Fruit fly (Drosophila melanogaster) whole organism, embryonic: ENCODE data around the gene CG13996.

Experiments
- Antp ChIP-seq: fragments of 200-800 bp; sonication (Bioruptor generic); optimal IDR thresholded peaks from 3 replicates; lab custom pipeline; 2016; ENCODE audit warnings: missing biosample characterization, missing genetic modification characterization
- Asciz ChIP-seq: fragments of 200-800 bp; sonication (Bioruptor generic); optimal IDR thresholded peaks from 2 replicates; lab custom pipeline; 2017; ENCODE audit warnings: missing biosample characterization, mild to moderate bottlenecking, missing genetic modification characterization, missing genetic modification reagents
- Atf-2 ChIP-seq: fragments of 200-800 bp; sonication (Bioruptor generic); optimal IDR thresholded peaks from 2 replicates; lab custom pipeline; 2016; ENCODE audit warnings: missing biosample characterization, missing genetic modification characterization
- Atf3 ChIP-seq: fragments of 200-800 bp; sonication (Bioruptor generic); optimal IDR thresholded peaks from 3 replicates; lab custom pipeline; 2016; ENCODE audit warnings: missing biosample characterization, missing genetic modification characterization
- CG10209 ChIP-seq: fragments of 200-800 bp; sonication (Bioruptor generic); optimal IDR thresholded peaks from 3 replicates; lab custom pipeline; 2017; ENCODE audit warnings: missing biosample characterization, mild to moderate bottlenecking, missing genetic modification characterization, missing genetic modification reagents
- CG10366 ChIP-seq: fragments of 200-800 bp; sonication (Bioruptor generic); IDR thresholded peaks from 2 replicates; pipeline ENCODE4 v1.3.6; 2022; ENCODE audit warnings: missing biosample characterization, missing genetic modification characterization
- CG10654 ChIP-seq: fragments of 200-800 bp; sonication (Bioruptor generic); optimal IDR thresholded peaks from 2 replicates; lab custom pipeline; 2016; ENCODE audit warnings: missing biosample characterization, missing genetic modification characterization
- CG12769 ChIP-seq: fragments of 200-800 bp; sonication (Bioruptor generic); optimal IDR thresholded peaks from 2 replicates; lab custom pipeline; 2019; ENCODE audit warnings: missing biosample characterization, mild to moderate bottlenecking, missing genetic modification characterization, moderate library complexity
- CG12942 ChIP-seq: fragments of 200-800 bp; sonication (Bioruptor generic); optimal IDR thresholded peaks from 3 replicates; lab custom pipeline; 2016; ENCODE audit warnings: missing biosample characterization, missing genetic modification characterization
- CG13123 ChIP-seq: fragments of 200-800 bp; sonication (Bioruptor generic); optimal IDR thresholded peaks from 2 replicates; lab custom pipeline; 2016; ENCODE audit warnings: missing biosample characterization, missing genetic modification characterization
- CG15073 ChIP-seq: fragments of 200-800 bp; sonication (Bioruptor generic); optimal IDR thresholded peaks from 2 replicates; lab custom pipeline; 2016; ENCODE audit warnings: missing biosample characterization, missing genetic modification characterization
- CG15479 ChIP-seq: fragments of 200-800 bp; sonication (Bioruptor generic); optimal IDR thresholded peaks from 3 replicates; lab custom pipeline; 2019; ENCODE audit warnings: missing biosample characterization, mild to moderate bottlenecking, missing genetic modification characterization, moderate library complexity
- CG15601 ChIP-seq: fragments of 200-800 bp; sonication (Bioruptor generic); optimal IDR thresholded peaks from 3 replicates; lab custom pipeline; 2019; ENCODE audit warnings: missing biosample characterization, mild to moderate bottlenecking, missing genetic modification characterization, moderate library complexity
- CG17568 ChIP-seq: fragments of 200-800 bp; sonication (Bioruptor generic); optimal IDR thresholded peaks from 2 replicates; lab custom pipeline; 2018; ENCODE audit warnings: missing biosample characterization, mild to moderate bottlenecking, missing genetic modification characterization, moderate library complexity
- CG1792 ChIP-seq: fragments of 200-800 bp; sonication (Bioruptor generic); optimal IDR thresholded peaks from 2 replicates; lab custom pipeline; 2016; ENCODE audit warnings: missing biosample characterization, missing genetic modification characterization
- CG18764 ChIP-seq: fragments of 200-800 bp; sonication (Bioruptor generic); optimal IDR thresholded peaks from 3 replicates; lab custom pipeline; 2016; ENCODE audit warnings: missing biosample characterization, missing genetic modification characterization
- CG3281 ChIP-seq: fragments of 200-800 bp; sonication (Bioruptor generic); optimal IDR thresholded peaks from 3 replicates; lab custom pipeline; 2017; ENCODE audit warnings: missing biosample characterization, mild to moderate bottlenecking, missing genetic modification characterization
- CG3407 ChIP-seq: fragments of 200-800 bp; sonication (Bioruptor generic); optimal IDR thresholded peaks from 2 replicates; lab custom pipeline; 2018; ENCODE audit warnings: missing biosample characterization, mild to moderate bottlenecking, missing genetic modification characterization
- CG3838 ChIP-seq: fragments of 200-800 bp; sonication (Bioruptor generic); optimal IDR thresholded peaks from 3 replicates; lab custom pipeline; 2016; ENCODE audit warnings: missing biosample characterization, missing genetic modification characterization
- CG4730 ChIP-seq: fragments of 200-800 bp; sonication (Bioruptor generic); IDR thresholded peaks from 2 replicates; pipeline ENCODE4 v1.3.6; 2022; ENCODE audit warnings: missing biosample characterization, missing genetic modification characterization
- CG6254 ChIP-seq: fragments of 200-800 bp; sonication (Bioruptor generic); optimal IDR thresholded peaks from 3 replicates; lab custom pipeline; 2017; ENCODE audit warnings: mild to moderate bottlenecking, missing biosample characterization, missing genetic modification reagents, missing genetic modification characterization
- CG6654 ChIP-seq: fragments of 200-800 bp; sonication (Bioruptor generic); optimal IDR thresholded peaks from 2 replicates; lab custom pipeline; 2017; ENCODE audit warnings: missing biosample characterization, mild to moderate bottlenecking, missing genetic modification characterization
- CG9215 ChIP-seq: fragments of 200-800 bp; sonication (Bioruptor generic); IDR thresholded peaks from 2 replicates; pipeline ENCODE4 v1.3.6; 2022; ENCODE audit warnings: missing biosample characterization, missing genetic modification characterization
- CoRest ChIP-seq: fragments of 200-800 bp; sonication (Bioruptor generic); optimal IDR thresholded peaks from 3 replicates; lab custom pipeline; 2018; ENCODE audit warnings: missing biosample characterization, mild to moderate bottlenecking, missing genetic modification characterization, moderate library complexity
- Dll ChIP-seq: fragments of 200-800 bp; sonication (Bioruptor generic); IDR thresholded peaks from 4 replicates; pipeline ENCODE4 v1.3.6; 2022; ENCODE audit warnings: missing biosample characterization, missing genetic modification characterization; ENCODE audit not compliant: partially characterized antibody
- HLH3B ChIP-seq: fragments of 200-800 bp; sonication (Bioruptor generic); IDR thresholded peaks from 2 replicates; pipeline ENCODE4 v1.3.6; 2022; ENCODE audit warnings: missing biosample characterization, missing genetic modification characterization
- HLH54F ChIP-seq: fragments of 200-800 bp; sonication (Bioruptor generic); optimal IDR thresholded peaks from 3 replicates; lab custom pipeline; 2016; ENCODE audit warnings: missing biosample characterization, missing genetic modification characterization
- Lhr ChIP-seq: fragments of 200-800 bp; sonication (Bioruptor generic); optimal IDR thresholded peaks from 3 replicates; lab custom pipeline; 2017; ENCODE audit warnings: mild to moderate bottlenecking, missing biosample characterization, missing genetic modification reagents, missing genetic modification characterization
- Lim3 ChIP-seq: fragments of 200-800 bp; sonication (Bioruptor generic); IDR thresholded peaks from 2 replicates; pipeline ENCODE4 v1.3.6; 2022; ENCODE audit warnings: missing biosample characterization, missing genetic modification characterization
- Med ChIP-seq: fragments of 200-800 bp; sonication (Bioruptor generic); peaks from one replicate; lab custom pipeline; 2016; ENCODE audit warnings: missing biosample characterization, missing genetic modification characterization, mild to moderate bottlenecking, inconsistent platforms, moderate library complexity
- Oli ChIP-seq: fragments of 200-800 bp; sonication (Bioruptor generic); optimal IDR thresholded peaks from 2 replicates; lab custom pipeline; 2018; ENCODE audit warnings: missing biosample characterization, mild to moderate bottlenecking, missing genetic modification characterization, moderate library complexity
- PHDP ChIP-seq: fragments of 200-800 bp; sonication (Bioruptor generic); optimal IDR thresholded peaks from 3 replicates; lab custom pipeline; 2018; ENCODE audit warnings: missing biosample characterization, mild to moderate bottlenecking, missing genetic modification characterization, moderate library complexity
- Rfx ChIP-seq: fragments of 200-800 bp; sonication (Bioruptor generic); IDR thresholded peaks from 2 replicates; pipeline ENCODE4 v1.3.6; 2022; ENCODE audit warnings: missing biosample characterization, missing genetic modification characterization
- Vsx1 ChIP-seq: fragments of 200-800 bp; sonication (Bioruptor generic); optimal IDR thresholded peaks from 2 replicates; lab custom pipeline; 2017; ENCODE audit warnings: missing biosample characterization, mild to moderate bottlenecking, missing genetic modification characterization, missing genetic modification reagents
- ato ChIP-seq: fragments of 200-800 bp; sonication (Bioruptor generic); IDR thresholded peaks from 2 replicates; pipeline ENCODE4 v1.3.6; 2022; ENCODE audit warnings: missing biosample characterization, missing genetic modification characterization; ENCODE audit not compliant: partially characterized antibody
- bab2 ChIP-seq: fragments of 200-800 bp; sonication (Bioruptor generic); optimal IDR thresholded peaks from 2 replicates; lab custom pipeline; 2016; ENCODE audit warnings: missing biosample characterization, missing genetic modification characterization
- cas ChIP-seq: fragments of 200-800 bp; sonication (Bioruptor generic); IDR thresholded peaks from 2 replicates; pipeline ENCODE4 v1.3.6; 2022; ENCODE audit warnings: missing biosample characterization, missing genetic modification characterization
- dati ChIP-seq: fragments of 200-800 bp; sonication (Bioruptor generic); IDR thresholded peaks from 2 replicates; pipeline ENCODE4 v1.3.6; 2022; ENCODE audit warnings: missing biosample characterization, missing genetic modification characterization
- disco-r ChIP-seq: fragments of 200-800 bp; sonication (Bioruptor generic); optimal IDR thresholded peaks from 2 replicates; lab custom pipeline; 2016; ENCODE audit warnings: missing biosample characterization, missing genetic modification characterization
- h ChIP-seq: fragments of >200 bp; optimal IDR thresholded peaks from 2 replicates; lab custom pipeline; 2017
- hbn ChIP-seq: fragments of 200-800 bp; sonication (Bioruptor generic); IDR thresholded peaks from 2 replicates; pipeline ENCODE4 v1.3.6; 2022; ENCODE audit warnings: missing biosample characterization, missing genetic modification characterization; ENCODE audit not compliant: partially characterized antibody
- knrl ChIP-seq: fragments of 200-800 bp; sonication (Bioruptor generic); IDR thresholded peaks from 3 replicates; pipeline ENCODE4 v1.3.6; 2022; ENCODE audit warnings: missing biosample characterization, missing genetic modification characterization; ENCODE audit not compliant: partially characterized antibody
- lab ChIP-seq: fragments of 200-800 bp; sonication (Bioruptor generic); optimal IDR thresholded peaks from 3 replicates; lab custom pipeline; 2017; ENCODE audit warnings: missing biosample characterization, missing genetic modification characterization, mild to moderate bottlenecking, moderate library complexity, missing genetic modification reagents
- maf-S ChIP-seq: fragments of 200-800 bp; sonication (Bioruptor generic); optimal IDR thresholded peaks from 2 replicates; lab custom pipeline; 2016; ENCODE audit warnings: missing biosample characterization, missing genetic modification characterization
- mirr ChIP-seq: fragments of 200-800 bp; sonication (Bioruptor generic); optimal IDR thresholded peaks from 3 replicates; lab custom pipeline; 2018; ENCODE audit warnings: missing biosample characterization, mild to moderate bottlenecking, missing genetic modification characterization
- pnt ChIP-seq: fragments of 200-800 bp; sonication (Bioruptor generic); optimal IDR thresholded peaks from 3 replicates; lab custom pipeline; 2016; ENCODE audit warnings: missing biosample characterization, missing genetic modification characterization
- rib ChIP-seq: fragments of 200-800 bp; sonication (Bioruptor generic); IDR thresholded peaks from 2 replicates; pipeline ENCODE4 v1.3.6; 2022; ENCODE audit warnings: missing biosample characterization, missing genetic modification characterization
- sd ChIP-seq: fragments of 200-800 bp; sonication (Bioruptor generic); optimal IDR thresholded peaks from 3 replicates; lab custom pipeline; 2018; ENCODE audit warnings: missing biosample characterization, mild to moderate bottlenecking, missing genetic modification characterization, moderate library complexity
- sens ChIP-seq: fragments of 200-800 bp; sonication (Bioruptor generic); peaks from one replicate; lab custom pipeline; 2016; ENCODE audit warnings: missing biosample characterization, missing genetic modification characterization
- sqz ChIP-seq: fragments of 200-800 bp; sonication (Bioruptor generic); optimal IDR thresholded peaks from 3 replicates; lab custom pipeline; 2018; ENCODE audit warnings: missing biosample characterization, mild to moderate bottlenecking, missing genetic modification characterization
- trh ChIP-seq: fragments of 200-800 bp; sonication (Bioruptor generic); optimal IDR thresholded peaks from 2 replicates; lab custom pipeline; 2016; ENCODE audit warnings: missing biosample characterization, missing genetic modification characterization
- zen ChIP-seq: fragments of 200-800 bp; sonication (Bioruptor generic); optimal IDR thresholded peaks from 3 replicates; lab custom pipeline; 2018; ENCODE audit warnings: missing biosample characterization, mild to moderate bottlenecking, missing genetic modification characterization, moderate library complexity

Gene CG13996

DNA sequence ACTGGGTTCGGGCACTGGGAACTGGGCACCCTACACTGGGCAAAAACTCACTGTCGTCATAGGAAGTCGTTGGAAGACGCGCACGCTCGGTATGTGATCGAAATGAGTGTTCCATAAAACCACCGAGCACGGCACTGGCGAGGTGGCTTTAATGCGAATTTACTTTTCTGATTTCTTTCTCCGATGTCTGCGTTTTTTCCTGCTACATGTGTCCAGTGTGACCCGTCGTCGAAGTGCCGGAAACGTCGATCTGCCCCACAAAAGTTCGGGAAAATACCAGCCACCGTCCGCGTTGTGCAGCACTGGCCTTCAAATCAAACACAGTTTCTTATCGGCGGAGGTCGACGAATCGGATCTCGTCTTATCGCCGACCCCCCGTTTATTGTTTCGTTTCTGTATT is 21.4 kb upstream of the CG13996 start, which contains the start of gene Kdm5 (continued):
- TF ChIP-seq CG1792 (GFP tag; lab: Kevin White, UChicago) (no peak), knrl (GFP tag; lab: Robert Waterston, UW) (0 out of 3 replicates have a peak, but pooled peaks have one; percentile 12), CG4730 (no peak), sd (tag; lab: Kevin White, UChicago) (no peak), CG10209 (GFP tag; lab: Kevin White, UChicago) (no peak), hbn (GFP tag; lab: Robert Waterston, UW) (no peak), CG10366 (peak; percentile 24; the same call in 1 of the 2 replicates), Asciz (GFP tag; lab: Kevin White, UChicago) (no peak), bab2 (GFP tag; lab: Kevin White, UChicago) (no peak), Dll (GFP tag; lab: Robert Waterston, UW) (no peak), CG17568 (GFP tag; lab: Kevin White, UChicago) (no peak), CG10654 (no peak), HLH54F (peak; percentile 17), CG12942 (GFP tag; lab: Kevin White, UChicago) (no peak), CoRest (tag; lab: Kevin White, UChicago) (no peak), CG3407 (GFP tag; lab: Kevin White, UChicago) (no peak), CG3838 (no peak), Lhr (peak; percentile 60), Lim3 (no peak), CG12769 (no peak), CG15073 (GFP tag; lab: Kevin White, UChicago) (no peak), CG6254 (GFP tag; lab: Kevin White, UChicago) (no peak), ato (0 out of 2 replicates have a peak, but pooled peaks have one; percentile 51), CG3281 (GFP tag; lab: Kevin White, UChicago) (peak; percentile 51), Oli (tag; lab: Kevin White, UChicago) (no peak), CG6654 (no peak), Atf3 (no peak), CG15479 (GFP tag; lab: Kevin White, UChicago) (no peak), mirr (GFP tag; lab: Kevin White, UChicago) (peak; percentile 56), cas (GFP tag; lab: Robert Waterston, UW) (no peak), trh (no peak), sens (GFP tag; lab: Kevin White, UChicago) (peak; percentile 53), dati (GFP tag; lab: Robert Waterston, UW) (no peak), CG9215 (GFP tag; lab: Robert Waterston, UW) (no peak), zen (tag; lab: Kevin White, UChicago) (peak; percentile 16), Med (GFP tag; lab: Kevin White, UChicago) (peak; percentile 93), maf-S (GFP tag; lab: Kevin White, UChicago) (no peak), PHDP (peak; percentile 8), Antp (GFP tag; lab: Kevin White, UChicago) (no peak), pnt (GFP tag; lab: Kevin White, UChicago) (no peak), HLH3B (GFP tag; lab: Robert Waterston, UW) (0 out of 2 replicates have a peak, but pooled peaks have one; percentile 28), rib (no peak), sqz (GFP tag; lab: Kevin White, UChicago) (peak; percentile 3), CG13123 (no peak), disco-r (GFP tag; lab: Kevin White, UChicago) (no peak), Vsx1 (GFP tag; lab: Kevin White, UChicago) (peak; percentile 48), Atf-2 (GFP tag; lab: Kevin White, UChicago) (no peak), lab (GFP tag; lab: Kevin White, UChicago) (peak; percentile 64), CG15601 (tag; lab: Kevin White, UChicago) (peak; percentile 1), CG18764 (GFP tag; lab: Kevin White, UChicago) (no peak), Rfx (GFP tag; lab: Robert Waterston, UW) (peak; percentile 79), h (lab: Kevin White, UChicago) (no peak)
